Fruit fly (Drosophila melanogaster) whole organism, embryonic: ENCODE measurements around the gene Tango9.

Source experiments
- Abd-B ChIP-seq: fragments of 200-800 bp; sonication (Bioruptor generic); optimal IDR thresholded peaks from 2 replicates; lab custom pipeline; 2018; ENCODE audit warnings: missing biosample characterization, mild to moderate bottlenecking, missing genetic modification characterization, moderate library complexity
- Bdp1 ChIP-seq: fragments of 200-800 bp; sonication (Bioruptor generic); optimal IDR thresholded peaks from 3 replicates; lab custom pipeline; 2016; ENCODE audit warnings: missing biosample characterization, missing genetic modification characterization
- CG10209 ChIP-seq: fragments of 200-800 bp; sonication (Bioruptor generic); optimal IDR thresholded peaks from 3 replicates; lab custom pipeline; 2017; ENCODE audit warnings: missing biosample characterization, mild to moderate bottlenecking, missing genetic modification characterization, missing genetic modification reagents
- CG12219 ChIP-seq: fragments of 200-800 bp; sonication (Bioruptor generic); optimal IDR thresholded peaks from 3 replicates; lab custom pipeline; 2018; ENCODE audit warnings: missing biosample characterization, mild to moderate bottlenecking, missing genetic modification characterization
- CG12659 ChIP-seq: fragments of 200-800 bp; sonication (Bioruptor generic); optimal IDR thresholded peaks from 3 replicates; lab custom pipeline; 2017; ENCODE audit warnings: mild to moderate bottlenecking, missing biosample characterization, missing genetic modification reagents, missing genetic modification characterization
- CG15601 ChIP-seq: fragments of 200-800 bp; sonication (Bioruptor generic); optimal IDR thresholded peaks from 3 replicates; lab custom pipeline; 2019; ENCODE audit warnings: missing biosample characterization, mild to moderate bottlenecking, missing genetic modification characterization, moderate library complexity
- CG16815 ChIP-seq: fragments of 200-800 bp; sonication (Bioruptor generic); optimal IDR thresholded peaks from 3 replicates; lab custom pipeline; 2017; ENCODE audit warnings: missing biosample characterization, mild to moderate bottlenecking, missing genetic modification characterization
- CG18011 ChIP-seq: fragments of 200-800 bp; sonication (Bioruptor generic); optimal IDR thresholded peaks from 2 replicates; lab custom pipeline; 2017; ENCODE audit warnings: missing biosample characterization, missing genetic modification characterization, mild to moderate bottlenecking, moderate library complexity, missing genotype
- CG18476 ChIP-seq: fragments of 200-800 bp; sonication (Bioruptor generic); optimal IDR thresholded peaks from 2 replicates; lab custom pipeline; 2016; ENCODE audit warnings: missing biosample characterization, mild to moderate bottlenecking, missing genetic modification characterization
- CG18619 ChIP-seq: fragments of 200-800 bp; sonication (Bioruptor generic); optimal IDR thresholded peaks from 3 replicates; lab custom pipeline; 2017; ENCODE audit warnings: missing biosample characterization, mild to moderate bottlenecking, missing genetic modification characterization
- CG31365 ChIP-seq: fragments of 200-800 bp; sonication (Bioruptor generic); optimal IDR thresholded peaks from 2 replicates; lab custom pipeline; 2018; ENCODE audit warnings: missing biosample characterization, mild to moderate bottlenecking, missing genetic modification characterization
- CG6813 ChIP-seq: fragments of 200-800 bp; sonication (Bioruptor generic); optimal IDR thresholded peaks from 2 replicates; lab custom pipeline; 2017; ENCODE audit warnings: missing biosample characterization, missing genetic modification characterization, mild to moderate bottlenecking, moderate library complexity, missing genetic modification reagents
- CG8290 ChIP-seq, 3 experiments: fragments of 200-800 bp; sonication (Bioruptor generic); optimal IDR thresholded peaks; 2 replicates each; lab custom pipeline; 2016 to 2019; ENCODE audit warnings: missing biosample characterization in 3 of 3, missing genetic modification characterization in 3 of 3, mild to moderate bottlenecking in 2 of 3, moderate library complexity in 1 of 3
- CG9727 ChIP-seq: fragments of 200-800 bp; sonication (Bioruptor generic); optimal IDR thresholded peaks from 3 replicates; lab custom pipeline; 2017; ENCODE audit warnings: missing biosample characterization, mild to moderate bottlenecking, missing genetic modification characterization
- CG9876 ChIP-seq: fragments of 200-800 bp; sonication (Bioruptor generic); optimal IDR thresholded peaks from 2 replicates; lab custom pipeline; 2016; ENCODE audit warnings: missing biosample characterization, missing genetic modification characterization
- Drgx ChIP-seq: fragments of 200-800 bp; sonication (Bioruptor generic); IDR thresholded peaks from 2 replicates; pipeline ENCODE4 v1.3.6; 2022; ENCODE audit warnings: missing biosample characterization, missing genetic modification characterization
- ERR ChIP-seq: fragments of 200-800 bp; sonication (Bioruptor generic); optimal IDR thresholded peaks from 2 replicates; lab custom pipeline; 2016; ENCODE audit warnings: missing biosample characterization, missing genetic modification characterization
- Eip74EF ChIP-seq, 2 experiments: fragments of 200-800 bp in 1 of 2; fragments of >200 bp in 1 of 2; sonication (Bioruptor generic) in 1 of 2; optimal IDR thresholded peaks; 2 replicates each; lab custom pipeline; 2017 to 2019; ENCODE audit warnings: missing biosample characterization in 2 of 2, missing genetic modification characterization in 2 of 2, mild to moderate bottlenecking in 1 of 2, moderate library complexity in 1 of 2
- Hey ChIP-seq: fragments of 200-800 bp; sonication (Bioruptor generic); optimal IDR thresholded peaks from 3 replicates; lab custom pipeline; 2018; ENCODE audit warnings: missing biosample characterization, mild to moderate bottlenecking, missing genetic modification characterization
- Hr39 ChIP-seq: fragments of >200 bp; optimal IDR thresholded peaks from 2 replicates; lab custom pipeline; 2017
- Jarid2 ChIP-seq: fragments of 200-800 bp; sonication (Bioruptor generic); optimal IDR thresholded peaks from 3 replicates; lab custom pipeline; 2017; ENCODE audit warnings: mild to moderate bottlenecking, missing biosample characterization, missing genetic modification reagents, missing genetic modification characterization
- Max ChIP-seq: fragments of 200-800 bp; sonication (Bioruptor generic); optimal IDR thresholded peaks from 2 replicates; lab custom pipeline; 2016; ENCODE audit warnings: missing biosample characterization, mild to moderate bottlenecking, missing genetic modification characterization
- Meics ChIP-seq: fragments of 200-800 bp; sonication (Bioruptor generic); optimal IDR thresholded peaks from 2 replicates; lab custom pipeline; 2017; ENCODE audit warnings: missing biosample characterization, mild to moderate bottlenecking, missing genetic modification characterization
- NK7.1 ChIP-seq: fragments of 200-800 bp; sonication (Bioruptor generic); optimal IDR thresholded peaks from 3 replicates; lab custom pipeline; 2016; ENCODE audit warnings: missing biosample characterization, missing genetic modification characterization
- Nf-YA ChIP-seq: fragments of 200-800 bp; sonication (Bioruptor generic); IDR thresholded peaks from 2 replicates; pipeline ENCODE4 v1.3.6; 2022; ENCODE audit warnings: missing biosample characterization, missing genetic modification characterization
- Sin3A ChIP-seq: fragments of >200 bp; optimal IDR thresholded peaks from 2 replicates; lab custom pipeline; 2018
- Sox102F ChIP-seq: fragments of 200-800 bp; sonication (Bioruptor generic); optimal IDR thresholded peaks from 2 replicates; lab custom pipeline; 2018; ENCODE audit warnings: missing biosample characterization, mild to moderate bottlenecking, missing genetic modification characterization, moderate library complexity
- abd-A ChIP-seq: fragments of 200-800 bp; sonication (Bioruptor generic); optimal IDR thresholded peaks from 3 replicates; lab custom pipeline; 2019; ENCODE audit warnings: missing biosample characterization, mild to moderate bottlenecking, missing genetic modification characterization, moderate library complexity
- cas ChIP-seq: fragments of 200-800 bp; sonication (Bioruptor generic); IDR thresholded peaks from 2 replicates; pipeline ENCODE4 v1.3.6; 2022; ENCODE audit warnings: missing biosample characterization, missing genetic modification characterization
- caup ChIP-seq: fragments of 200-800 bp; sonication (Bioruptor generic); optimal IDR thresholded peaks from 3 replicates; lab custom pipeline; 2017; ENCODE audit warnings: missing biosample characterization, mild to moderate bottlenecking, missing genetic modification characterization, moderate library complexity; ENCODE audit not compliant: severe bottlenecking
- dan ChIP-seq: fragments of 200-800 bp; sonication (Bioruptor generic); IDR thresholded peaks from 2 replicates; pipeline ENCODE4 v1.3.6; 2022; ENCODE audit warnings: missing biosample characterization, missing genetic modification characterization
- en ChIP-seq: fragments of 200-800 bp; sonication (Bioruptor generic); optimal IDR thresholded peaks from 2 replicates; lab custom pipeline; 2016; ENCODE audit warnings: missing biosample characterization, missing genetic modification characterization
- esg ChIP-seq: fragments of 200-800 bp; sonication (Bioruptor generic); conservative IDR thresholded peaks from 2 replicates; pipeline ENCODE4 v1.3.6; 2022; ENCODE audit warnings: missing biosample characterization, missing genetic modification characterization
- ewg ChIP-seq: fragments of 200-800 bp; sonication (Bioruptor generic); optimal IDR thresholded peaks from 3 replicates; lab custom pipeline; 2017; ENCODE audit warnings: mild to moderate bottlenecking, missing biosample characterization, missing genetic modification reagents, missing genetic modification characterization
- fd64A ChIP-seq: fragments of 200-800 bp; sonication (Bioruptor generic); optimal IDR thresholded peaks from 3 replicates; lab custom pipeline; 2018; ENCODE audit warnings: missing biosample characterization, mild to moderate bottlenecking, missing genetic modification characterization
- fd96Cb ChIP-seq: fragments of 200-800 bp; sonication (Bioruptor generic); optimal IDR thresholded peaks from 2 replicates; lab custom pipeline; 2018; ENCODE audit warnings: missing biosample characterization, mild to moderate bottlenecking, missing genetic modification characterization, moderate library complexity
- gsb-n ChIP-seq: fragments of 200-800 bp; sonication (Bioruptor generic); optimal IDR thresholded peaks from 3 replicates; lab custom pipeline; 2018; ENCODE audit warnings: missing biosample characterization, mild to moderate bottlenecking, missing genetic modification characterization
- ken ChIP-seq: fragments of 200-800 bp; sonication (Bioruptor generic); IDR thresholded peaks from 3 replicates; pipeline ENCODE4 v1.3.6; 2022; ENCODE audit warnings: missing biosample characterization, missing genetic modification characterization
- maf-S ChIP-seq: fragments of 200-800 bp; sonication (Bioruptor generic); optimal IDR thresholded peaks from 2 replicates; lab custom pipeline; 2016; ENCODE audit warnings: missing biosample characterization, missing genetic modification characterization
- nau ChIP-seq: fragments of 200-800 bp; sonication (Bioruptor generic); optimal IDR thresholded peaks from 3 replicates; lab custom pipeline; 2017; ENCODE audit warnings: missing biosample characterization, mild to moderate bottlenecking, missing genetic modification characterization, missing genetic modification reagents
- nerfin-1 ChIP-seq: fragments of 200-800 bp; sonication (Bioruptor generic); optimal IDR thresholded peaks from 3 replicates; lab custom pipeline; 2019; ENCODE audit warnings: missing biosample characterization, mild to moderate bottlenecking, missing genetic modification characterization, moderate library complexity
- odd ChIP-seq: fragments of 200-800 bp; sonication (Bioruptor generic); optimal IDR thresholded peaks from 2 replicates; lab custom pipeline; 2017; ENCODE audit warnings: missing biosample characterization, mild to moderate bottlenecking, missing genetic modification characterization
- onecut ChIP-seq: fragments of 200-800 bp; sonication (Bioruptor generic); IDR thresholded peaks from 2 replicates; pipeline ENCODE4 v1.3.6; 2022; ENCODE audit warnings: missing biosample characterization, missing genetic modification characterization
- org-1 ChIP-seq: fragments of 200-800 bp; sonication (Bioruptor generic); optimal IDR thresholded peaks from 2 replicates; lab custom pipeline; 2017; ENCODE audit warnings: missing biosample characterization, missing genetic modification characterization
- p53 ChIP-seq: fragments of 200-800 bp; sonication (Bioruptor generic); optimal IDR thresholded peaks from 2 replicates; lab custom pipeline; 2016; ENCODE audit warnings: missing biosample characterization, missing genetic modification characterization
- pfk ChIP-seq: fragments of 200-800 bp; sonication (Bioruptor generic); optimal IDR thresholded peaks from 2 replicates; lab custom pipeline; 2018; ENCODE audit warnings: missing biosample characterization, mild to moderate bottlenecking, missing genetic modification characterization, moderate library complexity
- phol ChIP-seq: fragments of 200-800 bp; sonication (Bioruptor generic); optimal IDR thresholded peaks from 3 replicates; lab custom pipeline; 2018; ENCODE audit warnings: missing biosample characterization, mild to moderate bottlenecking, missing genetic modification characterization, moderate library complexity
- pita ChIP-seq: fragments of 200-800 bp; sonication (Bioruptor generic); optimal IDR thresholded peaks from 2 replicates; lab custom pipeline; 2017; ENCODE audit warnings: missing biosample characterization, mild to moderate bottlenecking, missing genetic modification characterization
- sug ChIP-seq: fragments of 200-800 bp; optimal IDR thresholded peaks from 2 replicates; lab custom pipeline; 2019; ENCODE audit warnings: missing biosample characterization, mild to moderate bottlenecking, missing genetic modification characterization, moderate library complexity
- z ChIP-seq: fragments of 200-800 bp; sonication (Bioruptor generic); IDR thresholded peaks from 3 replicates; pipeline ENCODE4 v1.3.6; 2022; ENCODE audit warnings: missing biosample characterization, missing genetic modification characterization

Gene Tango9

DNA sequence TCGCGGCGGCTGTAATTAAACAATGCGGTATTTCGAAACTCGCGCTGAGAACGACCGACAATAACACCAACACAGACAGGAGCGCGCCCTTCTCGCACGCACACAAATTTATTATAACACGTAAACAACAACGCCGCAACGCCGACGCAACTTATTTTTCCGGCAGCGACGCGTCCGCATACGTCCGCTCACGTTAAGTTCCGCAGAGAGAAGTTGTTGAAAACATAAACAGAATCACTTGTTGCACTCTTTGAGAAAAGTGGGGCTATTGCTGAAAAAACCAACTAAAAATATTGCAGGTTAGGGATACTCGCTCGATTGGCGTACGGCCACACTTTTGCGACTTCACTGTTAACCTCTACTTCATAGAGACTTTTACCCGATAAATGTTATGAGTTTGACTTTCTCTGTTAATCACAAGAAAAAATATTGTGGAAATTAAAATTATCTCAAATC, 25.8 kb downstream of the Tango9 start, which contains the start of gene Cad87A (continued):
- TF ChIP-seq Sox102F: no peak
- peak; percentile 7 for TF ChIP-seq NK7.1 (GFP tag; lab: Kevin White, UChicago)
- peak; percentile 51 for TF ChIP-seq CG31365
- TF ChIP-seq ewg (GFP tag; lab: Kevin White, UChicago): peak; percentile 13
- peak; percentile 21 for TF ChIP-seq CG12659 (GFP tag; lab: Kevin White, UChicago)
- peak in 1 of 2 experiments; percentile 69 for TF ChIP-seq Eip74EF (GFP tag; optimal IDR thresholded peaks at IDR 0.05; lab: Kevin White, UChicago)
- no peak for TF ChIP-seq cas (GFP tag; lab: Robert Waterston, UW)
- peak; percentile 43 for TF ChIP-seq pfk (GFP tag; lab: Kevin White, UChicago)
- TF ChIP-seq phol (tag; lab: Kevin White, UChicago): no peak
- TF ChIP-seq fd96Cb (tag; lab: Kevin White, UChicago): no peak
- no peak for TF ChIP-seq CG16815 (GFP tag; lab: Kevin White, UChicago)
- no peak for TF ChIP-seq Drgx (GFP tag; lab: Robert Waterston, UW)
- no peak for TF ChIP-seq CG9876 (GFP tag; lab: Kevin White, UChicago)
- TF ChIP-seq maf-S (GFP tag; lab: Kevin White, UChicago): peak; percentile 15
- peak; percentile 9 for TF ChIP-seq CG12219 (GFP tag; lab: Kevin White, UChicago)
- no peak for TF ChIP-seq Hey (tag; lab: Kevin White, UChicago)
- no peak for TF ChIP-seq CG10209 (GFP tag; lab: Kevin White, UChicago)
- TF ChIP-seq Max (GFP tag; lab: Kevin White, UChicago): peak; percentile 53
- TF ChIP-seq CG18619 (GFP tag; lab: Kevin White, UChicago): no peak
- TF ChIP-seq ken: no peak
- no peak for TF ChIP-seq org-1 (GFP tag; lab: Kevin White, UChicago)
- no peak for TF ChIP-seq CG9727 (GFP tag; lab: Kevin White, UChicago)
- peak; percentile 96 for TF ChIP-seq Jarid2 (GFP tag; lab: Kevin White, UChicago)
- peak; percentile 57 for TF ChIP-seq p53
- peak; percentile 35 for TF ChIP-seq nau (GFP tag; lab: Kevin White, UChicago)
- no peak for TF ChIP-seq Meics (GFP tag; lab: Kevin White, UChicago)
- peak; percentile 54 for TF ChIP-seq onecut
- TF ChIP-seq Nf-YA (GFP tag; lab: Robert Waterston, UW): no peak
- peak; percentile 65 for TF ChIP-seq nerfin-1 (tag; lab: Kevin White, UChicago)
- no peak for TF ChIP-seq odd (GFP tag; lab: Kevin White, UChicago)
- TF ChIP-seq pita (GFP tag; lab: Kevin White, UChicago): no peak
- no peak for TF ChIP-seq esg (GFP tag; lab: Robert Waterston, UW)
- no peak for TF ChIP-seq Bdp1 (GFP tag; lab: Kevin White, UChicago)
- peak; percentile 69 for TF ChIP-seq caup
- peak; percentile 20 for TF ChIP-seq sug (tag; lab: Kevin White, UChicago)
- TF ChIP-seq CG6813 (GFP tag; lab: Kevin White, UChicago): peak; percentile 11
- peak; percentile 66 for TF ChIP-seq gsb-n (tag; lab: Kevin White, UChicago)
- no peak for TF ChIP-seq CG15601 (tag; lab: Kevin White, UChicago)
- no peak for TF ChIP-seq z (GFP tag; lab: Robert Waterston, UW)
- TF ChIP-seq ERR (GFP tag; lab: Kevin White, UChicago): no peak
- TF ChIP-seq Abd-B: no peak
- TF ChIP-seq CG18011 (GFP tag; lab: Kevin White, UChicago): no peak
- no peak for TF ChIP-seq Sin3A (lab: Kevin White, UChicago)
- no peak for TF ChIP-seq dan (GFP tag; lab: Robert Waterston, UW)
- TF ChIP-seq abd-A: peak; percentile 92
- TF ChIP-seq en (GFP tag; lab: Kevin White, UChicago): no peak
- TF ChIP-seq CG18476: no peak
- TF ChIP-seq Hr39: no peak
- TF ChIP-seq CG8290 (GFP tag; optimal IDR thresholded peaks at IDR 0.05; lab: Kevin White, UChicago): no peak
- TF ChIP-seq CG8290 (tag; optimal IDR thresholded peaks at IDR 0.05; lab: Kevin White, UChicago): peak in 1 of 2 experiments; percentile 65
- peak; percentile 61 for TF ChIP-seq fd64A (GFP tag; lab: Kevin White, UChicago)
